Worm (Caenorhabditis elegans): ENCODE measurements around the gene H14N18.4.
A peak's percentile ranks its signal among the peaks of the same experiment; 100 is the strongest.

The H14N18.4 gene

DNA sequence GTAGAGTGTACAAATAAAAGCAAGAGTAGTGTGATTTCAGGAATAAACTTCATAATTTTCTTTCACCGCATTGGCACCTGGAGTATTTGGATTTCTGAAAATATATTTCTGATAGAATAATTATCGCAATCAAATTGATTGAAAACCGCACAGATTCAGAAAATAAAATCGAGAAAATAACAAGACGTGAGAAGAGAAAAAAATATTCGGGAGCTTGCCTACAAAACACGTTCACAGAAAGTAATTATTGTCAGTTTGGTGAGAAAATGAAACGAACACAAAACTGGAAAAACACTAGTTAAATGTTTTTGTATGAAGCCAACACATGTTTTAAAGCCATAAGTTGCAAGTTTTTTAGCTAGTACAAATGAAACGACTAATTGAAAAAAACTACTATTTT, 14.8 kb downstream of the H14N18.4 start, which contains the start of gene mod-1:
TSS of gene mod-1 (minus strand) at position 101 of the 400 bp plus-strand sequence.
- TF ChIP-seq K12H6.12 (tag; optimal IDR thresholded peaks at IDR 0.05) (no peak), ceh-79 (tag; optimal IDR thresholded peaks at IDR 0.05) (no peak), madf-3 (GFP tag; IDR thresholded peaks at IDR 0.05) (no peak), ztf-22 (GFP tag; optimal IDR thresholded peaks at IDR 0.05) (no peak), lir-1 (GFP tag; conservative IDR thresholded peaks at IDR 0.05) (no peak), bed-2 (GFP tag; IDR thresholded peaks at IDR 0.05) (no peak), lsy-27 (tag; optimal IDR thresholded peaks at IDR 0.05; ENCODE audit: borderline replicate concordance, insufficient read depth) (no peak), F52B5.7 (tag; optimal IDR thresholded peaks at IDR 0.05) (no peak)

DNA sequence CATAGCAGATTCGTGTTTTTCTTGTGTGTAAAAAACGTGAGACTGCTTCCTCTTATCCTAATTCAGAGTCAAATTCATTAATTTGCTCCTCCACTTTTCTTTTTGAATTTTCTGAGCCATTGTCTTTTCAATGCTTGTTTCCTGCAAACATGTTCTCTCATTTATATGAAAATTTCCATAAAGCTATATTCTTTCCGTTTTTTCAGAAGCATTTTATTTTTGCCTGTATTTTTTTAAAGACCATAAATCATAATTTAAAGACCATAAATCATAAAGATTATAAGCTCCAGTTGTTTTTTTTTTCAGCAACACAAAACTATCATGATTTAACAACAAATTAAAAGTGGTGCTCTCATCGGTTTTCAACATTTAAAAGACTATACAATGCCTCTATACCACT, 21.9 kb downstream of the H14N18.4 start, which contains the start of gene frpr-11:
TSS of gene frpr-11 (plus strand) at position 301 of the 400 bp plus-strand sequence.
- TF ChIP-seq unc-130 (GFP tag; optimal IDR thresholded peaks at IDR 0.05) = no peak
- no peak for TF ChIP-seq snpc-1.1 (tag; optimal IDR thresholded peaks at IDR 0.05; ENCODE audit: insufficient read depth)
- no peak for TF ChIP-seq C06A6.2 (GFP tag; conservative IDR thresholded peaks at IDR 0.05)
- TF ChIP-seq T07F8.4 (tag; optimal IDR thresholded peaks at IDR 0.05) = no peak
- TF ChIP-seq mel-28 (tag; optimal IDR thresholded peaks at IDR 0.05; ENCODE audit: borderline replicate concordance) = no peak
- no peak for TF ChIP-seq F39B2.1 (GFP tag; IDR thresholded peaks at IDR 0.05)
- no peak for TF ChIP-seq ceh-27 (GFP tag; optimal IDR thresholded peaks at IDR 0.05)
- TF ChIP-seq K11D2.4 (GFP tag; IDR thresholded peaks at IDR 0.05) = no peak
- no peak for TF ChIP-seq madf-10 (tag; optimal IDR thresholded peaks at IDR 0.05)
- TF ChIP-seq ets-4 (GFP tag; optimal IDR thresholded peaks at IDR 0.05) = no peak
- TF ChIP-seq B0336.3 (GFP tag; IDR thresholded peaks at IDR 0.05) = no peak
- no peak for TF ChIP-seq nfya-1 (tag; optimal IDR thresholded peaks at IDR 0.05; ENCODE audit: borderline replicate concordance, insufficient read depth)
- TF ChIP-seq cebp-1 (GFP tag; IDR thresholded peaks at IDR 0.05) = no peak
- TF ChIP-seq cebp-1 (tag; optimal IDR thresholded peaks at IDR 0.05) = no peak
- no peak for TF ChIP-seq hrde-1 (tag; optimal IDR thresholded peaks at IDR 0.05; ENCODE audit: borderline replicate concordance)
- no peak for TF ChIP-seq F33H1.4 (GFP tag; IDR thresholded peaks at IDR 0.05)
- no peak for TF ChIP-seq cebp-2 (GFP tag; IDR thresholded peaks at IDR 0.05)

DNA sequence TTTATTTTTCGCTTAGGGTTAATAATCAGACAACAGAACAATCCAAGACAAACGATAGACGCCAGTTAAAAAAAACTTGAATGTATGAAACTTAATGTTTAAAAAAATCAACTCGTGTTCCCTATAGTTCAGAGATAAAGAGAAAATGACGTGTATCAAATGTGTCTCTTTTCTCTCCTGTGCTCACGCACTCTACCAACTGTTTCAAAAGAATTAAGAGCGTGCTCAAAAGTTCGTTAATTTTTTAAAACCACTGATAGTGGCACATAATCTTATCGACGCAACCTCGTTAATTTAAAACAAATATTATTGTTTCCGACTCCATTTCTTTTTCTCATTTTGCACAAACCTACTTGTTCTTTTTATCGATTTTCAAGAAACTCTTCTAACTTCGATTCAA, 23.1 kb downstream of the H14N18.4 start:
- TF ChIP-seq nhr-80 (tag; optimal IDR thresholded peaks at IDR 0.05) = peak; percentile 77
- no peak for TF ChIP-seq F57C9.4 (tag; optimal IDR thresholded peaks at IDR 0.05)

DNA sequence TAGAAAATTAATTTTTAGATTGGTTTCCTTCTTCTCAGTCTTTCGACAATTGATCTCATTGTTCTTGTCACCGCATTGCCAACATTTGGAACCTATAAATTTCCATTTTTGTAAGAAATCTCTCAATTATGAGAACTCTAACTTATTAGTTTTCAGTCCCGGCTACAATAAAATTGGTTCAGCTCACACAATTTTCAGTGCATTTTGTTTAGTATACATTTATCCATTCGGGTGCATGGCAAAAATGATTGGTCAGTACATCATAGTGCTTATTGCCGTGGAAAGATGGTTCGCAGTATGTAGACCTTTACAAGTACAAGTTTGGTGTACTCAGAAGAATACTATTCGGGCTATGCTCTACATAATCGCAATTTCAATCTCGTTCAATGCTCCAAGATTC, 24.9 kb downstream of the H14N18.4 start:
- TF ChIP-seq unc-130 (GFP tag; optimal IDR thresholded peaks at IDR 0.05) (no peak), attf-5 (GFP tag; optimal IDR thresholded peaks at IDR 0.05) (no peak), nfyb-1 (GFP tag; IDR thresholded peaks at IDR 0.05) (no peak), pha-4 (tag; optimal IDR thresholded peaks at IDR 0.05) (no peak), hrde-1 (tag; optimal IDR thresholded peaks at IDR 0.05; ENCODE audit: borderline replicate concordance) (no peak), B0261.1 (tag; optimal IDR thresholded peaks at IDR 0.05) (no peak)

DNA sequence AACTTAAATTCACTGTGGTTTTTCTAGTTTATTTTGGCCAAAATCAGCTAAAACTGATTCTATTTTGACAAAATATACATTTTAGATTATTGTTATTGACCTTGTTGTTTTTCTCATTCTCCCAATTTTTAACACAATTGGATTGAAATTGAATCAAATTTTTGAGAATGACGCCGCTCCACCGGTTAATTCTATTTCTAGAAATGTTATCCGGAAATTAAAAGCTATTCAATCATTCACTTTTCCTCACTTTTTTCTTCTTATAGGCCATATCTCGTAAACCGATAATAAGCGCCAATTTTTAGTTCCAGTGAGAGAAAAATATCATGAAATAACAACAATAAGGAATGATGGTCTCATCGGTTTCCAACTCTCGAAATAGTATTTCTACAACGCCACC, 26.1 kb downstream of the H14N18.4 start, which contains the start of gene frpr-12:
TSS of gene frpr-12 (plus strand) at position 301 of the 400 bp plus-strand sequence.
- no peak for TF ChIP-seq let-607 (tag; optimal IDR thresholded peaks at IDR 0.05)
- no peak for TF ChIP-seq fkh-3 (tag; optimal IDR thresholded peaks at IDR 0.05)
- TF ChIP-seq ceh-91 (GFP tag; IDR thresholded peaks at IDR 0.05) = no peak
- TF ChIP-seq let-526 (GFP tag; IDR thresholded peaks at IDR 0.05) = no peak
- TF ChIP-seq bed-1 (GFP tag; IDR thresholded peaks at IDR 0.05) = no peak
- no peak for TF ChIP-seq nhr-80 (tag; optimal IDR thresholded peaks at IDR 0.05)
- TF ChIP-seq K11D2.4 (GFP tag; IDR thresholded peaks at IDR 0.05) = no peak
- TF ChIP-seq Y67H2A.10 (GFP tag; conservative IDR thresholded peaks at IDR 0.05) = no peak
- no peak for TF ChIP-seq sptf-2 (GFP tag; optimal IDR thresholded peaks at IDR 0.05)
- TF ChIP-seq attf-5 (GFP tag; optimal IDR thresholded peaks at IDR 0.05) = no peak
